Worm (Caenorhabditis elegans) whole organism, early embryonic: ENCODE data around the gene C03E10.3.

Experiments
- B0310.2 ChIP-seq: sonication (generic microtip); optimal IDR thresholded peaks from 2 replicates; lab custom pipeline; 2016; ENCODE audit warnings: mild to moderate bottlenecking, missing genetic modification characterization, missing compliant biosample characterization
- aly-1 ChIP-seq: sonication (generic microtip); optimal IDR thresholded peaks from 2 replicates; lab custom pipeline; 2016; ENCODE audit warnings: missing genetic modification characterization, missing compliant biosample characterization
- ama-1 ChIP-seq: fragments of 150-350 bp; optimal IDR thresholded peaks from 2 replicates; lab custom pipeline; 2014
- ceh-36 ChIP-seq: sonication (generic microtip); optimal IDR thresholded peaks from 2 replicates; lab custom pipeline; 2016; ENCODE audit warnings: missing genetic modification characterization, inconsistent platforms, missing compliant biosample characterization
- ets-7 ChIP-seq: sonication (generic microtip); optimal IDR thresholded peaks from 2 replicates; lab custom pipeline; 2016; ENCODE audit warnings: missing genotype, missing genetic modification characterization, missing compliant biosample characterization
- flt-1 ChIP-seq: fragments of 200-800 bp; sonication (Bioruptor generic); IDR thresholded peaks from 2 replicates; pipeline ENCODE4 v1.3.6; 2022; ENCODE audit warnings: missing genetic modification characterization, missing compliant biosample characterization
- hmbx-1 ChIP-seq: sonication (generic microtip); optimal IDR thresholded peaks from 2 replicates; lab custom pipeline; 2016; ENCODE audit warnings: mild to moderate bottlenecking, missing genetic modification characterization, missing compliant biosample characterization
- pes-1 ChIP-seq: fragments of 200-800 bp; sonication (Bioruptor generic); IDR thresholded peaks from 2 replicates; pipeline ENCODE4 v1.3.6; 2022; ENCODE audit warnings: missing genetic modification reagents, missing genetic modification characterization, missing compliant biosample characterization
- scrt-1 ChIP-seq: fragments of 200-800 bp; sonication (Bioruptor generic); IDR thresholded peaks from 2 replicates; pipeline ENCODE4 v1.3.6; 2022; ENCODE audit warnings: missing genetic modification characterization, missing compliant biosample characterization
- tbx-11 ChIP-seq: fragments of 200-800 bp; sonication (Bioruptor generic); IDR thresholded peaks from 2 replicates; pipeline ENCODE4 v1.3.6; 2022; ENCODE audit warnings: missing genetic modification characterization, missing compliant biosample characterization
- tra-4 ChIP-seq: sonication (generic microtip); optimal IDR thresholded peaks from 2 replicates; lab custom pipeline; 2017; ENCODE audit warnings: missing genetic modification characterization, missing compliant biosample characterization

- TF ChIP-seq ceh-36 (no peak), B0310.2 (tag; lab: Kevin White, UChicago) (no peak), scrt-1 (GFP tag; lab: Robert Waterston, UW) (no peak), pes-1 (GFP tag; lab: Robert Waterston, UW) (no peak), ama-1 (lab: Kevin White, UChicago) (no peak), flt-1 (GFP tag; lab: Robert Waterston, UW) (no peak), tbx-11 (GFP tag; lab: Robert Waterston, UW) (no peak), tra-4 (tag; lab: Kevin White, UChicago) (no peak), ets-7 (tag; lab: Kevin White, UChicago) (no peak), aly-1 (tag; lab: Kevin White, UChicago) (no peak), hmbx-1 (tag; lab: Kevin White, UChicago) (no peak)
These were observed 50.7 kb downstream of the C03E10.3 start for ce11 chrV:11336877-11337276.
